Fruit fly (Drosophila melanogaster): ENCODE data around the gene Mcm6.

Gene Mcm6

DNA sequence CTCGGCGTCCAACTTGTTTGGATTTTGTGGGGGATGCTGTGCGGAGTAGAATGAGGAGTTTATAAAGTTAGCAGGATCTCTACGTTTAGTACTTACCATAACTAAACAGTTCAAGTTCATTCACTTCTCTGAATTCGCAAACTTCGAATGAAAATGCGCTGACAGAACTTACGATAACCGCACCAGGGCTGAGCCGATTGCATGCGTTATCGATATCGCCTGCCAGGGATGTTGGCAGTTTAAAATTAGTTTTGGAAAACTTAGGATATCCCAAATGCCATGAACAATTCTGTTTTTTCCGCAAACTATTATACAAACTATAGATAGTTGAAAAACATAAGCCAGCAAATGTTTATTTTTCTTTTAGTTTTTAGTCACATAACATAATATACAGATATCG is 13.1 kb downstream of the Mcm6 start, which contains the start of gene CG44303 (continued):
- TF ChIP-seq CG14710 (tag; optimal IDR thresholded peaks at IDR 0.05) (no peak), zfh1 (GFP tag; IDR thresholded peaks at IDR 0.05) (no peak), H2.0 (GFP tag; IDR thresholded peaks at IDR 0.05) (no peak), Hmr (GFP tag; optimal IDR thresholded peaks at IDR 0.05) (no peak), Myb (GFP tag; optimal IDR thresholded peaks at IDR 0.05) (peak; percentile 21), h (optimal IDR thresholded peaks at IDR 0.05) (no peak), BEAF-32 (GFP tag; optimal IDR thresholded peaks at IDR 0.05) (peak; percentile 30), Doc3 (GFP tag; IDR thresholded peaks at IDR 0.05; ENCODE audit: partially characterized antibody) (peak; percentile 34; the same call in 1 of the 3 replicates), wek (GFP tag; optimal IDR thresholded peaks at IDR 0.05) (no peak), otp (GFP tag; IDR thresholded peaks at IDR 0.05) (no peak), CG15514 (GFP tag; optimal IDR thresholded peaks at IDR 0.05) (no peak), CG10366 (GFP tag; IDR thresholded peaks at IDR 0.05) (no peak), hbn (GFP tag; IDR thresholded peaks at IDR 0.05; ENCODE audit: partially characterized antibody) (no peak), CG16813 (GFP tag; IDR thresholded peaks at IDR 0.05; ENCODE audit: partially characterized antibody) (peak; percentile 52; the same call in 2 of the 3 replicates), Bgb (GFP tag; IDR thresholded peaks at IDR 0.05; ENCODE audit: partially characterized antibody) (peak; percentile 65), cwo (GFP tag; optimal IDR thresholded peaks at IDR 0.05) (no peak), CG32772 (GFP tag; IDR thresholded peaks at IDR 0.05) (no peak), corto (GFP tag; optimal IDR thresholded peaks at IDR 0.05) (no peak), CG7786 (GFP tag; optimal IDR thresholded peaks at IDR 0.05) (no peak), CG2116 (GFP tag; optimal IDR thresholded peaks at IDR 0.05) (peak; percentile 61), mam (GFP tag; optimal IDR thresholded peaks at IDR 0.05) (no peak), pros (GFP tag; optimal IDR thresholded peaks at IDR 0.05) (no peak), CG4404 (GFP tag; IDR thresholded peaks at IDR 0.05) (no peak), al (GFP tag; IDR thresholded peaks at IDR 0.05) (no peak), lab (GFP tag; optimal IDR thresholded peaks at IDR 0.05) (no peak), CG34224 (GFP tag; IDR thresholded peaks at IDR 0.05; ENCODE audit: partially characterized antibody) (peak; percentile 60; the same call in 2 of the 3 replicates), CG7928 (GFP tag; optimal IDR thresholded peaks at IDR 0.05) (peak; percentile 83), bbx (GFP tag; IDR thresholded peaks at IDR 0.05; ENCODE audit: partially characterized antibody) (peak; percentile 74), vfl (GFP tag; optimal IDR thresholded peaks at IDR 0.05) (no peak), Stat92E (GFP tag; optimal IDR thresholded peaks at IDR 0.05) (no peak), lilli (GFP tag; optimal IDR thresholded peaks at IDR 0.05) (no peak), pzg (GFP tag; optimal IDR thresholded peaks at IDR 0.05) (peak; percentile 28), fd102C (GFP tag; optimal IDR thresholded peaks at IDR 0.05) (no peak), CG4820 (GFP tag; optimal IDR thresholded peaks at IDR 0.05) (no peak), HLHmδ (GFP tag; optimal IDR thresholded peaks at IDR 0.05) (no peak), crol (GFP tag; IDR thresholded peaks at IDR 0.05) (no peak), H15 (GFP tag; IDR thresholded peaks at IDR 0.05) (no peak), Vsx1 (GFP tag; optimal IDR thresholded peaks at IDR 0.05) (no peak), slou (GFP tag; optimal IDR thresholded peaks at IDR 0.05) (no peak), CG14860 (GFP tag; IDR thresholded peaks at IDR 0.05; ENCODE audit: partially characterized antibody) (peak; percentile 69), CG8924 (tag; optimal IDR thresholded peaks at IDR 0.05) (no peak), twi (tag; optimal IDR thresholded peaks at IDR 0.05) (no peak), ssp (GFP tag; IDR thresholded peaks at IDR 0.05) (no peak), CG31224 (GFP tag; IDR thresholded peaks at IDR 0.05) (no peak), CG17802 (tag; optimal IDR thresholded peaks at IDR 0.05) (no peak), chinmo (GFP tag; IDR thresholded peaks at IDR 0.05; ENCODE audit: partially characterized antibody) (0 out of 4 replicates have a peak, but pooled peaks have one; percentile 11), esg (GFP tag; conservative IDR thresholded peaks at IDR 0.05) (no peak), CG13287 (GFP tag; IDR thresholded peaks at IDR 0.05; ENCODE audit: partially characterized antibody) (peak; percentile 44; the same call in 1 of the 2 replicates), Dll (GFP tag; IDR thresholded peaks at IDR 0.05; ENCODE audit: partially characterized antibody) (0 out of 4 replicates have a peak, but pooled peaks have one; percentile 36)
